Worm (Caenorhabditis elegans) whole organism, L4/young adult: ENCODE measurements around the gene pycr-1.

Experiments used
- W03F9.2 ChIP-seq: fragments of 150-350 bp; optimal IDR thresholded peaks from 2 replicates; lab custom pipeline; 2014; ENCODE audit warnings: missing biosample characterization, missing genetic modification characterization
- dao-5 ChIP-seq: sonication (generic microtip); optimal IDR thresholded peaks from 2 replicates; lab custom pipeline; 2016; ENCODE audit warnings: missing genotype, missing genetic modification characterization, moderate library complexity, missing compliant biosample characterization
- him-1 ChIP-seq: sonication (generic microtip); optimal IDR thresholded peaks from 2 replicates; lab custom pipeline; 2016; ENCODE audit warnings: missing genotype, missing genetic modification reagents, missing genetic modification characterization, missing compliant biosample characterization

Gene pycr-1

ce11 chrX:12146453-12147085 is at the start of gene pycr-1:
Gene pycr-1 (plus strand): TSS chrX:12146832.
- no peak for TF ChIP-seq dao-5
- TF ChIP-seq W03F9.2 (tag; lab: Kevin White, UChicago) = no peak
- TF ChIP-seq him-1 = no peak

ce11 chrX:12097995-12098394 is 48.6 kb upstream of the pycr-1 start:
- TF ChIP-seq dao-5 (no peak), W03F9.2 (tag; lab: Kevin White, UChicago) (no peak), him-1 (no peak)

ce11 chrX:12103712-12104111 is 42.9 kb upstream of the pycr-1 start, which contains the start of gene W03G11.3:
Gene W03G11.3 (minus strand): TSS chrX:12103812.
- TF ChIP-seq dao-5 (no peak), him-1 (no peak), W03F9.2 (tag; lab: Kevin White, UChicago) (no peak)

ce11 chrX:12104630-12105029 is 42.0 kb upstream of the pycr-1 start, which contains the start of gene col-181:
Gene col-181 (plus strand): TSS chrX:12104930.
- TF ChIP-seq him-1 (no peak), dao-5 (no peak), W03F9.2 (tag; lab: Kevin White, UChicago) (no peak)

ce11 chrX:12105458-12105857 is 41.2 kb upstream of the pycr-1 start:
- no peak for TF ChIP-seq him-1

ce11 chrX:12106004-12106403 is 40.6 kb upstream of the pycr-1 start:
- TF ChIP-seq him-1 (peak; percentile 89), dao-5 (peak; percentile 56), W03F9.2 (tag; lab: Kevin White, UChicago) (peak; percentile 8)

ce11 chrX:12108517-12109216 is 38.0 kb upstream of the pycr-1 start, which contains the start of the genes W03G11.2 and lgc-13:
Gene W03G11.2 (minus strand): TSS chrX:12108617.
Gene lgc-13 (plus strand): TSS chrX:12109166.
- TF ChIP-seq W03F9.2 (tag; lab: Kevin White, UChicago) = no peak
- no peak for TF ChIP-seq him-1
- TF ChIP-seq dao-5 = no peak

ce11 chrX:12111213-12111612 is 35.4 kb upstream of the pycr-1 start, which contains the start of gene lgc-14:
Gene lgc-14 (plus strand): TSS chrX:12111513.
- TF ChIP-seq dao-5 = no peak
- TF ChIP-seq W03F9.2 (tag; lab: Kevin White, UChicago) = no peak
- no peak for TF ChIP-seq him-1

ce11 chrX:12114024-12114423 is 32.6 kb upstream of the pycr-1 start, which contains the start of gene lgc-15:
Gene lgc-15 (plus strand): TSS chrX:12114324.
- TF ChIP-seq him-1 (no peak), dao-5 (no peak), W03F9.2 (tag; lab: Kevin White, UChicago) (no peak)

- TF ChIP-seq W03F9.2 (tag; lab: Kevin White, UChicago) (no peak), dao-5 (no peak), him-1 (no peak)
Observed at ce11 chrX:12118340-12118739, 28.3 kb upstream of the pycr-1 start, which contains the start of gene lgc-16. Gene lgc-16 (plus strand): TSS chrX:12118640.

- TF ChIP-seq him-1 (no peak), W03F9.2 (tag; lab: Kevin White, UChicago) (no peak), dao-5 (no peak)
Observed at ce11 chrX:12121285-12121684, 25.3 kb upstream of the pycr-1 start, which contains the start of gene lgc-17. Gene lgc-17 (plus strand): TSS chrX:12121585.

- TF ChIP-seq him-1 (no peak), dao-5 (no peak), W03F9.2 (tag; lab: Kevin White, UChicago) (no peak)
Observed at ce11 chrX:12123152-12123551, 23.5 kb upstream of the pycr-1 start, which contains the start of gene T01H10.11. Gene T01H10.11 (plus strand): TSS chrX:12123452.

ce11 chrX:12125308-12125707 is 21.3 kb upstream of the pycr-1 start, which contains the start of gene lgc-18:
Gene lgc-18 (plus strand): TSS chrX:12125608.
- TF ChIP-seq dao-5 (no peak), W03F9.2 (tag; lab: Kevin White, UChicago) (no peak), him-1 (no peak)

- TF ChIP-seq him-1 (no peak), W03F9.2 (tag; lab: Kevin White, UChicago) (no peak), dao-5 (no peak)
Observed at ce11 chrX:12141051-12141450, 5.6 kb upstream of the pycr-1 start, which contains the start of gene lyst-1. Gene lyst-1 (minus strand): TSS chrX:12141151.

ce11 chrX:12142569-12142968 is 4.1 kb upstream of the pycr-1 start, which contains the start of gene M153.3:
Gene M153.3 (plus strand): TSS chrX:12142869.
- TF ChIP-seq dao-5 (no peak), him-1 (no peak), W03F9.2 (tag; lab: Kevin White, UChicago) (no peak)
